Worm (Caenorhabditis elegans) whole organism, mixed stage, embryonic: Measurements from ENCODE around the gene F44E5.17.

Experiments used
- ces-1 ChIP-seq: fragments of 150-350 bp; optimal IDR thresholded peaks from 2 replicates; lab custom pipeline; 2014; ENCODE audit warnings: missing biosample characterization, missing genetic modification reagents, missing genetic modification characterization
- elt-3 ChIP-seq: fragments of 150-350 bp; optimal IDR thresholded peaks from 2 replicates; lab custom pipeline; 2014; ENCODE audit warnings: missing biosample characterization, missing genetic modification characterization
- lsy-2 ChIP-seq: fragments of 150-350 bp; optimal IDR thresholded peaks from 2 replicates; lab custom pipeline; 2014; ENCODE audit warnings: missing biosample characterization, missing genetic modification characterization
- nhr-76 ChIP-seq: sonication (generic microtip); optimal IDR thresholded peaks from 2 replicates; lab custom pipeline; 2017; ENCODE audit warnings: missing biosample characterization, missing genetic modification characterization
- pha-4 ChIP-seq: fragments of 150-350 bp; optimal IDR thresholded peaks from 2 replicates; lab custom pipeline; 2018; ENCODE audit warnings: missing biosample characterization, missing genetic modification reagents, missing genetic modification characterization
- ztf-11 ChIP-seq: fragments of 150-350 bp; optimal IDR thresholded peaks from 2 replicates; lab custom pipeline; 2014; ENCODE audit warnings: missing biosample characterization, missing genetic modification characterization

ce11 chrII:11714728-11715127, 33.7 kb downstream of the F44E5.17 start:
- TF ChIP-seq lsy-2 (tag; lab: Kevin White, UChicago) (no peak), nhr-76 (tag; lab: Kevin White, UChicago) (no peak), elt-3 (tag; lab: Kevin White, UChicago) (no peak), ces-1 (GFP tag; lab: Kevin White, UChicago) (no peak), ztf-11 (tag; lab: Kevin White, UChicago) (no peak), pha-4 (tag; lab: Kevin White, UChicago) (no peak)
